Worm (Caenorhabditis elegans): ENCODE measurements around the gene Y62E10A.23.

The Y62E10A.23 gene

ce11 chrIV:13386043-13386442, at the start of gene Y62E10A.23, which contains the start of the genes Y62E10A.20 and mdt-9:
TSS of gene Y62E10A.23 (plus strand) at chrIV:13386324.
TSS of gene Y62E10A.20 (minus strand) at chrIV:13386091.
TSS of gene mdt-9 (plus strand) at chrIV:13386380.
- peak; percentile 15; the same call in 1 of the 2 replicates for TF ChIP-seq sox-2 (GFP tag; IDR thresholded peaks at IDR 0.05)
- no peak for TF ChIP-seq Y22D7AL.16 (tag; optimal IDR thresholded peaks at IDR 0.05)
- peak; percentile 80 for TF ChIP-seq elt-2 (tag; optimal IDR thresholded peaks at IDR 0.05)
- peak; percentile 54 for TF ChIP-seq pha-2 (tag; optimal IDR thresholded peaks at IDR 0.05)
- peak; percentile 24 for TF ChIP-seq pax-1 (tag; optimal IDR thresholded peaks at IDR 0.05)
- peak; percentile 58 for TF ChIP-seq ceh-6 (GFP tag; optimal IDR thresholded peaks at IDR 0.05)
- peak; percentile 25 for TF ChIP-seq odd-2 (tag; optimal IDR thresholded peaks at IDR 0.05)
- TF ChIP-seq C08G9.2 (tag; optimal IDR thresholded peaks at IDR 0.05): peak; percentile 55
- TF ChIP-seq unc-86 (tag; optimal IDR thresholded peaks at IDR 0.05): peak; percentile 55
- TF ChIP-seq ceh-24 (tag; optimal IDR thresholded peaks at IDR 0.05): peak; percentile 14
- TF ChIP-seq tbx-7 (tag; optimal IDR thresholded peaks at IDR 0.05): peak; percentile 10
- TF ChIP-seq nhr-11 (tag; optimal IDR thresholded peaks at IDR 0.05): no peak
- TF ChIP-seq ets-4 (tag; optimal IDR thresholded peaks at IDR 0.05): no peak
- peak; percentile 59 for TF ChIP-seq sox-4 (tag; optimal IDR thresholded peaks at IDR 0.05)
- TF ChIP-seq zip-5 (tag; optimal IDR thresholded peaks at IDR 0.05): peak; percentile 33
- TF ChIP-seq hlh-6 (tag; optimal IDR thresholded peaks at IDR 0.05): no peak
- TF ChIP-seq elt-4 (tag; optimal IDR thresholded peaks at IDR 0.05): no peak
- TF ChIP-seq pat-9 (tag; optimal IDR thresholded peaks at IDR 0.05): peak; percentile 67
- no peak for TF ChIP-seq ama-1 (optimal IDR thresholded peaks at IDR 0.05)
- TF ChIP-seq pha-4 (tag; optimal IDR thresholded peaks at IDR 0.05): no peak
- no peak for TF ChIP-seq dmd-4 (tag; optimal IDR thresholded peaks at IDR 0.05; ENCODE audit: borderline replicate concordance)
- TF ChIP-seq C38D4.7 (GFP tag; optimal IDR thresholded peaks at IDR 0.05): peak; percentile 57
- peak; percentile 46 for TF ChIP-seq ceh-18 (tag; optimal IDR thresholded peaks at IDR 0.05)
- TF ChIP-seq hlh-15 (tag; optimal IDR thresholded peaks at IDR 0.05): peak; percentile 49
- peak; percentile 36 for TF ChIP-seq ahr-1 (tag; optimal IDR thresholded peaks at IDR 0.05)
- TF ChIP-seq eyg-1 (tag; optimal IDR thresholded peaks at IDR 0.05): peak; percentile 27
- TF ChIP-seq hlh-30 (tag; optimal IDR thresholded peaks at IDR 0.05; ENCODE audit: insufficient read depth): peak; percentile 2
- peak; percentile 84 for TF ChIP-seq nfya-1 (tag; optimal IDR thresholded peaks at IDR 0.05)
- peak; percentile 35 for TF ChIP-seq npax-4 (tag; optimal IDR thresholded peaks at IDR 0.05)
- TF ChIP-seq ceh-31 (tag; optimal IDR thresholded peaks at IDR 0.05): peak; percentile 87
- peak; percentile 61 for TF ChIP-seq ztf-16 (tag; optimal IDR thresholded peaks at IDR 0.05)
- TF ChIP-seq lin-11 (tag; optimal IDR thresholded peaks at IDR 0.05): peak; percentile 33
- TF ChIP-seq unc-42 (tag; optimal IDR thresholded peaks at IDR 0.05): peak; percentile 89
- TF ChIP-seq unc-55 (GFP tag; optimal IDR thresholded peaks at IDR 0.05): peak; percentile 4
- peak; percentile 88 for TF ChIP-seq ceh-14 (tag; optimal IDR thresholded peaks at IDR 0.05)
- TF ChIP-seq ref-2 (tag; optimal IDR thresholded peaks at IDR 0.05): peak; percentile 77
- TF ChIP-seq gmeb-2 (tag; optimal IDR thresholded peaks at IDR 0.05): peak; percentile 49
- TF ChIP-seq pros-1 (tag; optimal IDR thresholded peaks at IDR 0.05): peak; percentile 42
- peak; percentile 70; the same call in 1 of the 2 replicates for TF ChIP-seq unc-3 (GFP tag; conservative IDR thresholded peaks at IDR 0.05)
- peak; percentile 68 for TF ChIP-seq unc-3 (tag; optimal IDR thresholded peaks at IDR 0.05)
- TF ChIP-seq ceh-30 (tag; optimal IDR thresholded peaks at IDR 0.05): no peak
- TF ChIP-seq K09A11.1 (tag; optimal IDR thresholded peaks at IDR 0.05; ENCODE audit: insufficient read depth): peak; percentile 77
- peak; percentile 64 for TF ChIP-seq dve-1 (tag; optimal IDR thresholded peaks at IDR 0.05)
- TF ChIP-seq tbx-2 (tag; optimal IDR thresholded peaks at IDR 0.05): peak; percentile 67
- no peak for TF ChIP-seq mec-3 (tag; optimal IDR thresholded peaks at IDR 0.05; ENCODE audit: borderline replicate concordance)
- TF ChIP-seq ttx-3 (tag; optimal IDR thresholded peaks at IDR 0.05): peak; percentile 63
- no peak for TF ChIP-seq ceh-22 (tag; optimal IDR thresholded peaks at IDR 0.05)
- peak; percentile 65 for TF ChIP-seq ceh-48 (tag; optimal IDR thresholded peaks at IDR 0.05)
- no peak for TF ChIP-seq nhr-232 (tag; optimal IDR thresholded peaks at IDR 0.05)
- TF ChIP-seq fkh-6 (tag; optimal IDR thresholded peaks at IDR 0.05): peak; percentile 29
- peak; percentile 40 for TF ChIP-seq madf-2 (tag; optimal IDR thresholded peaks at IDR 0.05)
- no peak for TF ChIP-seq pqm-1 (tag; optimal IDR thresholded peaks at IDR 0.05)
- peak; percentile 47 for TF ChIP-seq syd-9 (tag; optimal IDR thresholded peaks at IDR 0.05)
- TF ChIP-seq ceh-19 (GFP tag; optimal IDR thresholded peaks at IDR 0.05): peak; percentile 70
